Worm (Caenorhabditis elegans): ENCODE measurements around the gene H20J04.1.

- TF ChIP-seq nfya-1 (tag; optimal IDR thresholded peaks at IDR 0.05; ENCODE audit: borderline replicate concordance, insufficient read depth) (no peak), egl-44 (GFP tag; IDR thresholded peaks at IDR 0.05) (no peak), cebp-1 (GFP tag; IDR thresholded peaks at IDR 0.05) (no peak), cebp-1 (tag; optimal IDR thresholded peaks at IDR 0.05) (peak; percentile 9), ceh-91 (GFP tag; IDR thresholded peaks at IDR 0.05) (no peak)
Measured at ce11 chrII:4372406-4372805, 17.0 kb downstream of the H20J04.1 start, which contains the start of gene paic-1.

All from whole organism, young adult.